Worm (Caenorhabditis elegans): ENCODE results near the gene srlf-31.

DNA sequence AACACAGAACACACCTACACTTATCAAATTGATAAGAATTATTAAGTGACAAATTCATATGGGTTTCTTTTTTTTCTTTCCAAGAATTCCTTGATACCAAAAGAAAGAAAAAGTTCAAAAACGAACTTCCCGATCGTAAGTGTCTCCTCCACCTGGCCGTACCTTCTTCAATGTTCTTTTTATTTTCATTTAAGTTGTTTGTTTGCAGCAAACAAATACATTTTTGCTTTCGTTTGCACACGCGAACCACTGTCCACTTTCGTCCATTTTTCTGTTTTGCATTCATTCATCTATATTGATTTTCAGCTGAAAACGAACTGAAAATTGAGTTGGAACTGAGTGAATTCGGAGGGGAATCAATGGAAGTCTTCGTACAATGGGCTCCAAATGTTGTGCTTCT lies 11.3 kb downstream of the srlf-31 start, which contains the start of gene VZK822L.2:
- TF ChIP-seq ama-1 (optimal IDR thresholded peaks at IDR 0.05) (no peak), nhr-11 (tag; optimal IDR thresholded peaks at IDR 0.05) (no peak), hlh-30 (tag; optimal IDR thresholded peaks at IDR 0.05; ENCODE audit: insufficient read depth) (no peak), nfya-1 (tag; optimal IDR thresholded peaks at IDR 0.05) (no peak), Y22D7AL.16 (tag; optimal IDR thresholded peaks at IDR 0.05) (no peak), unc-55 (GFP tag; optimal IDR thresholded peaks at IDR 0.05) (no peak), pax-1 (tag; optimal IDR thresholded peaks at IDR 0.05) (no peak), T23F11.4 (GFP tag; optimal IDR thresholded peaks at IDR 0.05) (no peak), pha-4 (tag; optimal IDR thresholded peaks at IDR 0.05) (no peak), unc-86 (tag; optimal IDR thresholded peaks at IDR 0.05) (no peak), ref-2 (tag; optimal IDR thresholded peaks at IDR 0.05) (no peak), rnt-1 (tag; optimal IDR thresholded peaks at IDR 0.05) (no peak), K02D7.2 (tag; optimal IDR thresholded peaks at IDR 0.05) (no peak), hlh-13 (GFP tag; optimal IDR thresholded peaks at IDR 0.05) (no peak)
